Worm (Caenorhabditis elegans): ENCODE measurements around the gene R07G3.7.

DNA sequence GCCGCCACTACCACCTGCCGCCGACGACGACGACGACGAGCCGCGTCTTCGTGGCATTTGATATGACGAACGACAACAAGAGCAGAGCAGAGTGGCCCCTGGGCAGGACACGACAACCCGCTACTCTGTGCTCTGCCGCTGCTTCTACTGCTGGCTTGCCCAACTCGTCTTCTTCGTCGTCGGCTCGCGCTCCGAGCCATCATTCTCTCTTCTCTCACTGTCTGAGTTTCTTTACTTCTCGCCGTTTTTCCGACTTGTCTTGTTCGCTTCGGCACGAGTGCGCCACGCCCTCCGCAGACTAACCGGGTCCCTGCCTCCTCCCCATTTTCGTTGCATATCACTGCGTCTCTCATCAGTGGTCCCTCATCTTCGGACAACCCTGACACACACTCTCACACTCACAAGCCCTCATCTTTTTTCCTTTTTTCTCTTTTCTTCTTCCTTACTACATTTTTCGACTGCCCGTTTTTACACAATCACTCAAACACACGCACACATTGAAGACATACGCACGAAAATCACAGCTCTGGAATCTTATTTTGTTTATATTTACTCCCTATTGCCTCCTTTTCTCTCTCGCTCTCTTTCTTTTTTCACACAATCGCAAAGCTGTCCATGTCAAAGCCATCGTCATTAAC, 28.6 kb upstream of the R07G3.7 start:
- TF ChIP-seq nhr-11 (tag; optimal IDR thresholded peaks at IDR 0.05) (no peak), pat-9 (tag; optimal IDR thresholded peaks at IDR 0.05) (no peak), pha-2 (tag; optimal IDR thresholded peaks at IDR 0.05) (no peak), fkh-10 (GFP tag; optimal IDR thresholded peaks at IDR 0.05) (no peak), ceh-19 (GFP tag; optimal IDR thresholded peaks at IDR 0.05) (peak; percentile 10), che-1 (tag; optimal IDR thresholded peaks at IDR 0.05) (no peak), T23F11.4 (GFP tag; optimal IDR thresholded peaks at IDR 0.05) (no peak), zip-5 (tag; optimal IDR thresholded peaks at IDR 0.05) (no peak)
